Worm (Caenorhabditis elegans): ENCODE results near the gene F22E12.1.

F22E12.1 gene

ce11 chrV:10457247-10457646, at the start of gene F22E12.1:
TSS of gene F22E12.1 (minus strand) at chrV:10457347.
- TF ChIP-seq vab-15 (tag; optimal IDR thresholded peaks at IDR 0.05) = no peak
- no peak for TF ChIP-seq pag-3 (tag; optimal IDR thresholded peaks at IDR 0.05; ENCODE audit: borderline replicate concordance, insufficient read depth)
- TF ChIP-seq elt-2 (tag; optimal IDR thresholded peaks at IDR 0.05) = no peak
- no peak for TF ChIP-seq sox-4 (tag; optimal IDR thresholded peaks at IDR 0.05)
- TF ChIP-seq lin-14 (GFP tag; optimal IDR thresholded peaks at IDR 0.05) = no peak
- TF ChIP-seq fos-1 (tag; optimal IDR thresholded peaks at IDR 0.05) = no peak
- no peak for TF ChIP-seq mep-1 (tag; optimal IDR thresholded peaks at IDR 0.05)
- TF ChIP-seq unc-86 (tag; optimal IDR thresholded peaks at IDR 0.05) = no peak
- TF ChIP-seq lin-39 (tag; optimal IDR thresholded peaks at IDR 0.05) = no peak
- no peak for TF ChIP-seq snpc-4 (tag; optimal IDR thresholded peaks at IDR 0.05)
- TF ChIP-seq hlh-17 (GFP tag; optimal IDR thresholded peaks at IDR 0.05; ENCODE audit: borderline replicate concordance) = no peak
- TF ChIP-seq F16B12.6 (tag; optimal IDR thresholded peaks at IDR 0.05) = no peak
- TF ChIP-seq isw-1 (GFP tag; IDR thresholded peaks at IDR 0.05) = no peak
- no peak for TF ChIP-seq nhr-11 (tag; optimal IDR thresholded peaks at IDR 0.05)

DNA sequence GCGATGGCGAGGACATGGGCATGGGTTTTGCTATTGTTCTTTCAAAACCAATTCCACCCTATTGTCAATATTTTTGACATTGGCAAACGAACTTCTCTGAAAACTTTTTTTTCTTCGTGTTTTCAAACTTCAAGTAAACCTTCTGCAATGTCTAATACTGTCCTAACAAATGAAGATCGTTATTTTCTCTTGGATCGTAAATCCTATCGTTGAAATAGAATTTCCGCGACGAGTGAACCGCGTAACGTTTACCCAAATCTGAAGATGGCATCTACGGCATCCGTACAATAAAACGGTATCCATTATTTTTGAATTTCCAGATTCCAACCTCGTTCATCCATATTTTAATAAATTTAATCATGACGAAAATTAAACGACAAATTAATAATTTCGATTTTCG, 48.4 kb upstream of the F22E12.1 start, which contains the start of gene C35A5.5:
Gene C35A5.5 (plus strand): TSS at position 301 of the 400 bp plus-strand sequence.
- TF ChIP-seq hlh-4 (tag; optimal IDR thresholded peaks at IDR 0.05) = no peak
- TF ChIP-seq nhr-20 (tag; optimal IDR thresholded peaks at IDR 0.05) = no peak
- TF ChIP-seq lin-15B (tag; optimal IDR thresholded peaks at IDR 0.05) = no peak
- no peak for TF ChIP-seq nhr-90 (tag; optimal IDR thresholded peaks at IDR 0.05; ENCODE audit: poor library complexity)
- no peak for TF ChIP-seq skn-1 (tag; optimal IDR thresholded peaks at IDR 0.05)
- no peak for TF ChIP-seq unc-86 (tag; optimal IDR thresholded peaks at IDR 0.05)
- TF ChIP-seq ceh-8 (GFP tag; optimal IDR thresholded peaks at IDR 0.05) = no peak
- no peak for TF ChIP-seq unc-130 (tag; optimal IDR thresholded peaks at IDR 0.05)
- no peak for TF ChIP-seq Y116A8C.19 (tag; optimal IDR thresholded peaks at IDR 0.05; ENCODE audit: borderline replicate concordance)
- TF ChIP-seq ceh-63 (GFP tag; optimal IDR thresholded peaks at IDR 0.05) = no peak
- no peak for TF ChIP-seq nhr-84 (tag; optimal IDR thresholded peaks at IDR 0.05)
- no peak for TF ChIP-seq lin-39 (tag; optimal IDR thresholded peaks at IDR 0.05)
- no peak for TF ChIP-seq ceh-82 (tag; optimal IDR thresholded peaks at IDR 0.05)
- no peak for TF ChIP-seq snpc-4 (tag; optimal IDR thresholded peaks at IDR 0.05)
- no peak for TF ChIP-seq nhr-76 (tag; optimal IDR thresholded peaks at IDR 0.05)
- no peak for TF ChIP-seq fkh-4 (tag; optimal IDR thresholded peaks at IDR 0.05; ENCODE audit: borderline replicate concordance)
- TF ChIP-seq hpl-2 (GFP tag; optimal IDR thresholded peaks at IDR 0.05) = no peak
- no peak for TF ChIP-seq C04F5.9 (tag; optimal IDR thresholded peaks at IDR 0.05)
- TF ChIP-seq alr-1 (tag; optimal IDR thresholded peaks at IDR 0.05; ENCODE audit: borderline replicate concordance) = no peak
- no peak for TF ChIP-seq blmp-1 (tag; optimal IDR thresholded peaks at IDR 0.05)

DNA sequence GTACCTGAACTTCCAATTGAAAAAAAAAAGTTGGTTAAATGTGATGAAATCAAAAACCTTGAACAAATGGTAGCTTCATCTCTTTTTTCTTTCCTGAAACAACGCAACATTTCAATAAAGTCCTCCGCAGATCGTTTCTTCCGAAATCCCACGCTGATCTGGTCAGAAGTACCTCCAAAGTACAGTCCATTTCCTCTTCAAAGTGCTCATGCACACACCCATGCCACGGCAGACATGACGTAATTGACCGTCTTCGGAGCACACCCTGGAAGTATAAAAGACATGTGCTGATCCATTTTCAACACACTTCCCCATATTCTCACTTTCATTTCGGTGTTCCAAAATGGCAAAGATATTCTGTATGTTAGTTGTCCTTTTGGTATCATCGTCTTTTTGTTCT, 46.7 kb upstream of the F22E12.1 start, which contains the start of gene C35A5.10:
Gene C35A5.10 (plus strand): TSS at position 301 of the 400 bp plus-strand sequence.
- TF ChIP-seq unc-98 (GFP tag; IDR thresholded peaks at IDR 0.05) (no peak), sup-37 (GFP tag; optimal IDR thresholded peaks at IDR 0.05) (no peak), nhr-84 (tag; optimal IDR thresholded peaks at IDR 0.05) (no peak), ceh-82 (tag; optimal IDR thresholded peaks at IDR 0.05) (no peak), mdl-1 (tag; optimal IDR thresholded peaks at IDR 0.05) (no peak), C16A3.4 (tag; optimal IDR thresholded peaks at IDR 0.05) (no peak), lin-39 (tag; optimal IDR thresholded peaks at IDR 0.05) (no peak), snu-23 (GFP tag; optimal IDR thresholded peaks at IDR 0.05) (no peak), lin-15B (tag; optimal IDR thresholded peaks at IDR 0.05) (no peak)

- TF ChIP-seq ceh-8 (GFP tag; optimal IDR thresholded peaks at IDR 0.05) = no peak
- no peak for TF ChIP-seq mef-2 (tag; optimal IDR thresholded peaks at IDR 0.05)
- no peak for TF ChIP-seq fos-1 (tag; optimal IDR thresholded peaks at IDR 0.05)
- no peak for TF ChIP-seq aly-2 (tag; optimal IDR thresholded peaks at IDR 0.05)
- no peak for TF ChIP-seq egl-13 (tag; optimal IDR thresholded peaks at IDR 0.05)
- no peak for TF ChIP-seq mep-1 (tag; optimal IDR thresholded peaks at IDR 0.05)
- TF ChIP-seq blmp-1 (tag; optimal IDR thresholded peaks at IDR 0.05) = peak; percentile 66
These were observed 45.9 kb upstream of the F22E12.1 start, which contains the start of gene C35A5.11 for ce11 chrV:10503011-10503410. TSS of gene C35A5.11 (minus strand) at chrV:10503111.
